Fruit fly (Drosophila melanogaster) whole organism, embryonic: ENCODE measurements around the gene Mtp.

Experiments used
- Aef1 ChIP-seq: fragments of 200-800 bp; sonication (Bioruptor generic); IDR thresholded peaks from 3 replicates; pipeline ENCODE4 v1.3.6; 2022; ENCODE audit warnings: missing biosample characterization, missing genetic modification characterization
- Asciz ChIP-seq: fragments of 200-800 bp; sonication (Bioruptor generic); optimal IDR thresholded peaks from 2 replicates; lab custom pipeline; 2017; ENCODE audit warnings: missing biosample characterization, mild to moderate bottlenecking, missing genetic modification characterization, missing genetic modification reagents
- Atf-2 ChIP-seq: fragments of 200-800 bp; sonication (Bioruptor generic); optimal IDR thresholded peaks from 2 replicates; lab custom pipeline; 2016; ENCODE audit warnings: missing biosample characterization, missing genetic modification characterization
- B-H1 ChIP-seq: fragments of 200-800 bp; sonication (Bioruptor generic); IDR thresholded peaks from 3 replicates; pipeline ENCODE4 v1.3.6; 2022; ENCODE audit warnings: missing biosample characterization, missing genetic modification characterization
- CG10431 ChIP-seq: fragments of 200-800 bp; sonication (Bioruptor generic); optimal IDR thresholded peaks from 3 replicates; lab custom pipeline; 2018; ENCODE audit warnings: missing biosample characterization, mild to moderate bottlenecking, missing genetic modification characterization
- CG10543 ChIP-seq: fragments of 200-800 bp; sonication (Bioruptor generic); optimal IDR thresholded peaks from 3 replicates; lab custom pipeline; 2017; ENCODE audit warnings: missing biosample characterization, mild to moderate bottlenecking, missing genetic modification characterization, moderate library complexity
- CG10959 ChIP-seq: fragments of 200-800 bp; sonication (Bioruptor generic); IDR thresholded peaks from 2 replicates; pipeline ENCODE4 v1.3.6; 2022; ENCODE audit warnings: missing biosample characterization, missing genetic modification characterization
- CG10979 ChIP-seq: fragments of 200-800 bp; sonication (Bioruptor generic); optimal IDR thresholded peaks from 2 replicates; lab custom pipeline; 2018; ENCODE audit warnings: missing biosample characterization, mild to moderate bottlenecking, missing genetic modification characterization, moderate library complexity
- CG11560 ChIP-seq: fragments of 200-800 bp; sonication (Bioruptor generic); IDR thresholded peaks from 3 replicates; pipeline ENCODE4 v1.3.6; 2022; ENCODE audit warnings: missing biosample characterization, missing genetic modification characterization
- CG1529 ChIP-seq: fragments of 200-800 bp; sonication (Bioruptor generic); optimal IDR thresholded peaks from 3 replicates; lab custom pipeline; 2018; ENCODE audit warnings: missing biosample characterization, missing genetic modification characterization
- CG2199 ChIP-seq: fragments of 200-800 bp; sonication (Bioruptor generic); IDR thresholded peaks from 3 replicates; pipeline ENCODE4 v1.3.6; 2022; ENCODE audit warnings: missing biosample characterization, missing genetic modification characterization
- CG5180 ChIP-seq: fragments of 200-800 bp; sonication (Bioruptor generic); optimal IDR thresholded peaks from 3 replicates; lab custom pipeline; 2017; ENCODE audit warnings: missing biosample characterization, missing genetic modification characterization, mild to moderate bottlenecking, moderate library complexity, missing genetic modification reagents
- Dll ChIP-seq: fragments of 200-800 bp; sonication (Bioruptor generic); IDR thresholded peaks from 4 replicates; pipeline ENCODE4 v1.3.6; 2022; ENCODE audit warnings: missing biosample characterization, missing genetic modification characterization; ENCODE audit not compliant: partially characterized antibody
- Ets97D ChIP-seq: fragments of 200-800 bp; sonication (Bioruptor generic); optimal IDR thresholded peaks from 3 replicates; lab custom pipeline; 2016; ENCODE audit warnings: missing biosample characterization, missing genetic modification characterization
- HmgD ChIP-seq: fragments of 200-800 bp; sonication (Bioruptor generic); optimal IDR thresholded peaks from 3 replicates; lab custom pipeline; 2016; ENCODE audit warnings: missing biosample characterization, missing genetic modification characterization
- Med ChIP-seq: fragments of 200-800 bp; sonication (Bioruptor generic); peaks from one replicate; lab custom pipeline; 2016; ENCODE audit warnings: missing biosample characterization, missing genetic modification characterization, mild to moderate bottlenecking, inconsistent platforms, moderate library complexity
- NC2β ChIP-seq: fragments of 200-800 bp; sonication (Bioruptor generic); optimal IDR thresholded peaks from 2 replicates; lab custom pipeline; 2016; ENCODE audit warnings: missing biosample characterization, missing genetic modification characterization
- PHDP ChIP-seq: fragments of 200-800 bp; sonication (Bioruptor generic); optimal IDR thresholded peaks from 3 replicates; lab custom pipeline; 2018; ENCODE audit warnings: missing biosample characterization, mild to moderate bottlenecking, missing genetic modification characterization, moderate library complexity
- Rx ChIP-seq: fragments of 200-800 bp; sonication (Bioruptor generic); IDR thresholded peaks from 2 replicates; pipeline ENCODE4 v1.3.6; 2022; ENCODE audit warnings: missing biosample characterization, missing genetic modification characterization
- Xbp1 ChIP-seq: fragments of 200-800 bp; sonication (Bioruptor generic); optimal IDR thresholded peaks from 3 replicates; lab custom pipeline; 2016; ENCODE audit warnings: missing biosample characterization, mild to moderate bottlenecking, missing genetic modification characterization
- Xrp1 ChIP-seq: fragments of 200-800 bp; sonication (Bioruptor generic); IDR thresholded peaks from 2 replicates; pipeline ENCODE4 v1.3.6; 2022; ENCODE audit warnings: missing biosample characterization, missing genetic modification characterization
- YL-1 ChIP-seq: fragments of 200-800 bp; sonication (Bioruptor generic); optimal IDR thresholded peaks from 3 replicates; lab custom pipeline; 2017; ENCODE audit warnings: missing biosample characterization, mild to moderate bottlenecking, missing genetic modification characterization
- ac ChIP-seq: fragments of 200-800 bp; sonication (Bioruptor generic); optimal IDR thresholded peaks from 3 replicates; lab custom pipeline; 2017; ENCODE audit warnings: missing biosample characterization, mild to moderate bottlenecking, missing genetic modification characterization
- amos ChIP-seq: fragments of 200-800 bp; sonication (Bioruptor generic); IDR thresholded peaks from 2 replicates; pipeline ENCODE4 v1.3.6; 2022; ENCODE audit warnings: missing biosample characterization, missing genetic modification characterization; ENCODE audit not compliant: partially characterized antibody
- bcd ChIP-seq: fragments of 200-800 bp; sonication (Bioruptor generic); optimal IDR thresholded peaks from 2 replicates; lab custom pipeline; 2017; ENCODE audit warnings: missing biosample characterization, mild to moderate bottlenecking, missing genetic modification characterization
- cad ChIP-seq: fragments of >200 bp; optimal IDR thresholded peaks from 2 replicates; lab custom pipeline; 2017; ENCODE audit warnings: missing biosample characterization, missing genetic modification characterization
- cg ChIP-seq: fragments of 200-800 bp; sonication (Bioruptor generic); optimal IDR thresholded peaks from 3 replicates; lab custom pipeline; 2019; ENCODE audit warnings: missing biosample characterization, mild to moderate bottlenecking, missing genetic modification characterization, moderate library complexity
- crc ChIP-seq: fragments of 200-800 bp; sonication (Bioruptor generic); optimal IDR thresholded peaks from 2 replicates; lab custom pipeline; 2016; ENCODE audit warnings: missing biosample characterization, missing genetic modification characterization
- dan ChIP-seq: fragments of 200-800 bp; sonication (Bioruptor generic); IDR thresholded peaks from 2 replicates; pipeline ENCODE4 v1.3.6; 2022; ENCODE audit warnings: missing biosample characterization, missing genetic modification characterization
- ems ChIP-seq: fragments of 200-800 bp; sonication (Bioruptor generic); optimal IDR thresholded peaks from 3 replicates; lab custom pipeline; 2016; ENCODE audit warnings: missing biosample characterization, missing genetic modification characterization
- eve ChIP-seq, 2 experiments: fragments of >200 bp; optimal IDR thresholded peaks; 2 replicates each; lab custom pipeline; 2017; ENCODE audit warnings: missing biosample characterization in 2 of 2, missing genetic modification characterization in 2 of 2
- gcm2 ChIP-seq: fragments of 200-800 bp; sonication (Bioruptor generic); optimal IDR thresholded peaks from 2 replicates; lab custom pipeline; 2016; ENCODE audit warnings: missing biosample characterization, missing genetic modification characterization
- hth ChIP-seq: fragments of >200 bp; optimal IDR thresholded peaks from 2 replicates; lab custom pipeline; 2017; ENCODE audit warnings: inconsistent platforms
- insv ChIP-seq, 2 experiments: fragments of 200-800 bp; sonication (Bioruptor generic); optimal IDR thresholded peaks; 3 replicates each; lab custom pipeline; 2016 to 2018; ENCODE audit warnings: missing biosample characterization in 2 of 2, missing genetic modification characterization in 2 of 2
- knrl ChIP-seq: fragments of 200-800 bp; sonication (Bioruptor generic); IDR thresholded peaks from 3 replicates; pipeline ENCODE4 v1.3.6; 2022; ENCODE audit warnings: missing biosample characterization, missing genetic modification characterization; ENCODE audit not compliant: partially characterized antibody
- nau ChIP-seq: fragments of 200-800 bp; sonication (Bioruptor generic); optimal IDR thresholded peaks from 3 replicates; lab custom pipeline; 2017; ENCODE audit warnings: missing biosample characterization, mild to moderate bottlenecking, missing genetic modification characterization, missing genetic modification reagents
- pho ChIP-seq: fragments of 200-800 bp; sonication (Bioruptor generic); optimal IDR thresholded peaks from 2 replicates; lab custom pipeline; 2016; ENCODE audit warnings: missing biosample characterization, missing genetic modification characterization
- sd ChIP-seq: fragments of 200-800 bp; sonication (Bioruptor generic); optimal IDR thresholded peaks from 3 replicates; lab custom pipeline; 2018; ENCODE audit warnings: missing biosample characterization, mild to moderate bottlenecking, missing genetic modification characterization, moderate library complexity
- sens ChIP-seq: fragments of 200-800 bp; sonication (Bioruptor generic); peaks from one replicate; lab custom pipeline; 2016; ENCODE audit warnings: missing biosample characterization, missing genetic modification characterization
- shn ChIP-seq: fragments of 200-800 bp; sonication (Bioruptor generic); optimal IDR thresholded peaks from 3 replicates; lab custom pipeline; 2016; ENCODE audit warnings: missing biosample characterization, missing genetic modification characterization
- sim ChIP-seq: fragments of 200-800 bp; sonication (Bioruptor generic); IDR thresholded peaks from 2 replicates; pipeline ENCODE4 v1.3.6; 2022; ENCODE audit warnings: missing biosample characterization, missing genetic modification characterization
- sqz ChIP-seq: fragments of 200-800 bp; sonication (Bioruptor generic); optimal IDR thresholded peaks from 3 replicates; lab custom pipeline; 2018; ENCODE audit warnings: missing biosample characterization, mild to moderate bottlenecking, missing genetic modification characterization
- sr ChIP-seq: fragments of 200-800 bp; sonication (Bioruptor generic); IDR thresholded peaks from 3 replicates; pipeline ENCODE4 v1.3.6; 2022; ENCODE audit warnings: missing biosample characterization, missing genetic modification characterization
- stwl ChIP-seq: fragments of 200-800 bp; sonication (Bioruptor generic); optimal IDR thresholded peaks from 3 replicates; lab custom pipeline; 2018; ENCODE audit warnings: missing biosample characterization, mild to moderate bottlenecking, missing genetic modification characterization, moderate library complexity
- unc-4 ChIP-seq: fragments of 200-800 bp; sonication (Bioruptor generic); IDR thresholded peaks from 2 replicates; pipeline ENCODE4 v1.3.6; 2022; ENCODE audit warnings: missing biosample characterization, missing genetic modification characterization; ENCODE audit not compliant: partially characterized antibody
- usp ChIP-seq: fragments of >200 bp; optimal IDR thresholded peaks from 2 replicates; lab custom pipeline; 2017; ENCODE audit warnings: missing biosample characterization, missing genetic modification characterization
- zf30C ChIP-seq: fragments of 200-800 bp; sonication (Bioruptor generic); optimal IDR thresholded peaks from 3 replicates; lab custom pipeline; 2018; ENCODE audit warnings: missing biosample characterization, mild to moderate bottlenecking, missing genetic modification characterization

The Mtp gene

DNA sequence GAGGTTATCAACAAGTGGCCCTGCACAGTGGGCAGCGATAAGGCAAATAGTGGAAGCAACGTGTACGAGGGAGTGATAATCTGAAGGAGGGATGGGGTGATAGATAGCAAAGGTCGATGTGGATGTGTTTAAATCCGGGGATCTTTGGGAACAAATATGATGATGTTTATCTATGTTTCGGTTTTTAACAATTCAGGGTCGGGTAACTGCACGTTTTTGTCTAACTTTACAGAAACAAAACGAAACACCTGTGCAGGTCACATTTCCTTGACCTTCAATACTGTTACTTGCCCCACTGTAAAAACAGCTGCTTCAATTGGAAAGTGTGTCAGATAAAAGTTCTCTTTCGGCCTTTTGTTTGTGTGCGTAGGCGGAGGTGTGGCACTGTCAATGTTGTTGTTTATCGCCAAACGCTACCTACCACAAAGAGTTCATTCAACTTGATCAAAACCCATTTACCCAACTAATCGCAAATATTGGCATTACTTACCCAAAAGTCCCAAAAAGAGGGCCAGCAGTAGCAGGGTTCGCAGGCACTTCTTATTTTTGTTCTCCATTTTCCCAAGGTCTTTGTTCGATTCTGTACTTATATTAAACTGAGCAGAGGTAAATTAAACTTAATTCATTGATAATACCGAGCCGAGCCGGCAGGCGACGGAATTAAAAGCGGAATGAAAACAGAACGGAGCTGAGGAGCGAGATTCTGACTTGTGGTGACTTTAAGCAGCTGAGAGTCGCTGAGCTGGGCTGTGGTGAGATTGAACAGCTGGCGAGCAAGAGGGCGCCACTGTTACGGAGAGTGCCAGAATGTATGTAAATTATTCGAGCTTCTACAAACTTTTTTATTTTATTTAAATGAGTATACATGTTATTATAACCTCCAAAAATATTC lies at the start of gene Mtp (continued):
- peak; percentile 17 for TF ChIP-seq Ets97D (GFP tag; lab: Kevin White, UChicago)
- TF ChIP-seq Asciz (GFP tag; lab: Kevin White, UChicago), result peak; percentile 65
- no peak for TF ChIP-seq cad
- no peak for TF ChIP-seq CG10959 (GFP tag; lab: Robert Waterston, UW)

DNA sequence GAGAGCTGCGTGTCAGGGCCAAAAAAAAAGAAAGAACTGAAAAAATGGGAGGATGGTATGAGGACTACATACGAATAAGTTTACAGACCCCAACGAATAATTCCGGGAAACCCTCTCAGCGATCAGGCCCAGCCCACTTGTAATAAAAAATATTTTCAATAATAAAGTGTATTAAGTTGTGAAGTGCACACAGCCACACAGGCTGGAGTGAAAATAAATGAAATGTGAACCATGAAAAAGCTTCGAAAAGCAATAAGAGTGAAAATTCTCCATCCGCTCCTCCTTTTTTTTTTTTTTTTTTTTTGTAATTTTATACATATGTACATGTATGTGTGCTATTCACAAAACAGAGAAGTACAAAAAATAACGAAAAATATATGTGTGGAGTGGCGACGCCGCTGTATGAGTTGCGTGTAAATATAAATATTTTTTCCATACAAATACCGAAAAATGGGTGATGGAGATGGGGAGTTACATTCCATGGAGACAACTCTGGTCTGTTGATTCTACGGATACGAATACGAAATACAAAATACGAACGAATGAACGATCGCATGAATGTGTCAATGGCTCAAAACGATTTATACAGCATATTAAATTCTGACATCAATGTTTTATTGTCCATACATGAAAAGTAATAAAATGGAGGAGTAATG lies 49.1 kb upstream of the Mtp start:
- no peak for TF ChIP-seq CG10979 (tag; lab: Kevin White, UChicago)
- no peak for TF ChIP-seq nau (GFP tag; lab: Kevin White, UChicago)
- no peak for TF ChIP-seq CG5180 (GFP tag; lab: Kevin White, UChicago)
- no peak for TF ChIP-seq Dll (GFP tag; lab: Robert Waterston, UW)
- no peak for TF ChIP-seq insv (GFP tag; optimal IDR thresholded peaks at IDR 0.05; lab: Kevin White, UChicago)
- no peak for TF ChIP-seq dan (GFP tag; lab: Robert Waterston, UW)
- TF ChIP-seq sim (GFP tag; lab: Robert Waterston, UW), result no peak
- TF ChIP-seq sr (GFP tag; lab: Robert Waterston, UW), result no peak
- TF ChIP-seq sqz (GFP tag; lab: Kevin White, UChicago), result peak; percentile 38
- TF ChIP-seq eve (GFP tag; optimal IDR thresholded peaks at IDR 0.05; lab: Kevin White, UChicago), result peak in 1 of 2 experiments; percentile 27
- TF ChIP-seq unc-4 (GFP tag; lab: Robert Waterston, UW), result no peak
- no peak for TF ChIP-seq knrl
- no peak for TF ChIP-seq zf30C
- peak; percentile 64; the same call in 2 of the 3 replicates for TF ChIP-seq CG2199 (GFP tag; lab: Robert Waterston, UW)
- TF ChIP-seq sd, result peak; percentile 64
- no peak for TF ChIP-seq gcm2 (GFP tag; lab: Kevin White, UChicago)
- no peak for TF ChIP-seq NC2β (GFP tag; lab: Kevin White, UChicago)
- TF ChIP-seq ac (GFP tag; lab: Kevin White, UChicago), result peak; percentile 2
- TF ChIP-seq Xbp1 (GFP tag; lab: Kevin White, UChicago), result no peak
- TF ChIP-seq PHDP (tag; lab: Kevin White, UChicago), result peak; percentile 28
- no peak for TF ChIP-seq CG10431
- TF ChIP-seq YL-1, result no peak
- TF ChIP-seq Rx (GFP tag; lab: Robert Waterston, UW), result no peak
- no peak for TF ChIP-seq B-H1
- TF ChIP-seq CG11560 (tag; lab: Robert Waterston, UW), result no peak
- TF ChIP-seq Aef1, result no peak
- peak; percentile 11 for TF ChIP-seq Med (GFP tag; lab: Kevin White, UChicago)
- peak; percentile 30 for TF ChIP-seq cg (GFP tag; lab: Kevin White, UChicago)
- no peak for TF ChIP-seq stwl (tag; lab: Kevin White, UChicago)
- TF ChIP-seq shn (GFP tag; lab: Kevin White, UChicago), result no peak
- no peak for TF ChIP-seq pho
- no peak for TF ChIP-seq Asciz (GFP tag; lab: Kevin White, UChicago)
- TF ChIP-seq bcd (GFP tag; lab: Kevin White, UChicago), result no peak
- no peak for TF ChIP-seq amos (GFP tag; lab: Robert Waterston, UW)
- TF ChIP-seq usp, result no peak
- TF ChIP-seq hth (lab: Kevin White, UChicago), result no peak
- TF ChIP-seq HmgD, result no peak
- TF ChIP-seq crc, result no peak
- TF ChIP-seq CG10543 (GFP tag; lab: Kevin White, UChicago), result no peak
- TF ChIP-seq CG1529 (GFP tag; lab: Kevin White, UChicago), result peak; percentile 5
- no peak for TF ChIP-seq cad
- TF ChIP-seq ems (GFP tag; lab: Kevin White, UChicago), result no peak
- no peak for TF ChIP-seq Atf-2
- 0 out of 2 replicates have a peak, but pooled peaks have one; percentile 5 for TF ChIP-seq Xrp1 (GFP tag; lab: Robert Waterston, UW)
- TF ChIP-seq sens (GFP tag; lab: Kevin White, UChicago), result peak; percentile 72
